Worm (Caenorhabditis elegans) whole organism, young adult: ENCODE measurements around the gene R02F2.6.

Source experiments
- B0035.1 ChIP-seq: sonication (generic microtip); optimal IDR thresholded peaks from 2 replicates; lab custom pipeline; 2016; ENCODE audit warnings: missing genetic modification characterization, mild to moderate bottlenecking, missing compliant biosample characterization, missing genotype, missing genetic modification reagents
- F33H1.4 ChIP-seq: fragments of 200-800 bp; sonication (Bioruptor generic); IDR thresholded peaks from 2 replicates; pipeline ENCODE4 v1.3.6; 2022; ENCODE audit warnings: missing genetic modification reagents, missing genetic modification characterization, missing compliant biosample characterization
- F39B2.1 ChIP-seq: fragments of 200-800 bp; sonication (Bioruptor generic); IDR thresholded peaks from 2 replicates; pipeline ENCODE4 v1.3.6; 2022; ENCODE audit warnings: missing genetic modification reagents, missing genetic modification characterization, missing compliant biosample characterization
- F57A8.1 ChIP-seq: fragments of 200-800 bp; sonication (Bioruptor generic); optimal IDR thresholded peaks from 2 replicates; lab custom pipeline; 2018; ENCODE audit warnings: mild to moderate bottlenecking, missing genetic modification characterization, moderate library complexity, missing compliant biosample characterization
- K11D2.4 ChIP-seq: fragments of 200-800 bp; sonication (Bioruptor generic); IDR thresholded peaks from 2 replicates; pipeline ENCODE4 v1.3.6; 2022; ENCODE audit warnings: missing genetic modification reagents, missing genetic modification characterization, missing compliant biosample characterization
- T07F8.4 ChIP-seq: sonication (generic microtip); optimal IDR thresholded peaks from 2 replicates; lab custom pipeline; 2016; ENCODE audit warnings: mild to moderate bottlenecking, missing genetic modification characterization, moderate library complexity, missing compliant biosample characterization
- T26A5.8 ChIP-seq: sonication (generic microtip); optimal IDR thresholded peaks from 2 replicates; lab custom pipeline; 2016; ENCODE audit warnings: missing genetic modification characterization, missing compliant biosample characterization
- Y67H2A.10 ChIP-seq: fragments of 200-800 bp; sonication (Bioruptor generic); conservative IDR thresholded peaks from 2 replicates; pipeline ENCODE4 v1.3.6; 2022; ENCODE audit warnings: missing genetic modification reagents, missing genetic modification characterization, missing compliant biosample characterization
- Y79H2A.3 ChIP-seq: fragments of 200-800 bp; sonication (Bioruptor generic); conservative IDR thresholded peaks from 2 replicates; pipeline ENCODE4 v1.3.6; 2022; ENCODE audit warnings: missing genetic modification reagents, missing genetic modification characterization, missing compliant biosample characterization
- akir-1 ChIP-seq: fragments of 200-800 bp; sonication (Bioruptor generic); optimal IDR thresholded peaks from 2 replicates; lab custom pipeline; 2018; ENCODE audit warnings: mild to moderate bottlenecking, missing genetic modification characterization, moderate library complexity, missing compliant biosample characterization
- aptf-2 ChIP-seq: fragments of 200-800 bp; sonication (Bioruptor generic); conservative IDR thresholded peaks from 2 replicates; pipeline ENCODE4 v1.3.6; 2022; ENCODE audit warnings: missing genetic modification reagents, missing genetic modification characterization, missing compliant biosample characterization
- atf-7 ChIP-seq: sonication (generic microtip); optimal IDR thresholded peaks from 2 replicates; lab custom pipeline; 2017; ENCODE audit warnings: mild to moderate bottlenecking, missing genetic modification characterization, missing compliant biosample characterization
- athp-1 ChIP-seq: sonication (generic microtip); optimal IDR thresholded peaks from 2 replicates; lab custom pipeline; 2017; ENCODE audit warnings: mild to moderate bottlenecking, missing genetic modification characterization, missing compliant biosample characterization
- attf-3 ChIP-seq: fragments of 200-800 bp; sonication (Bioruptor generic); conservative IDR thresholded peaks from 2 replicates; pipeline ENCODE4 v1.3.6; 2022; ENCODE audit warnings: missing genetic modification reagents, missing genetic modification characterization, missing compliant biosample characterization
- attf-5 ChIP-seq: fragments of 200-800 bp; sonication (Bioruptor generic); optimal IDR thresholded peaks from 2 replicates; lab custom pipeline; 2018; ENCODE audit warnings: mild to moderate bottlenecking, missing genetic modification characterization, missing compliant biosample characterization
- ceh-100 ChIP-seq: fragments of 200-800 bp; sonication (Bioruptor generic); IDR thresholded peaks from 2 replicates; pipeline ENCODE4 v1.3.6; 2022; ENCODE audit warnings: missing genetic modification reagents, missing genetic modification characterization, missing compliant biosample characterization
- ceh-79 ChIP-seq: sonication (generic microtip); optimal IDR thresholded peaks from 2 replicates; lab custom pipeline; 2017; ENCODE audit warnings: mild to moderate bottlenecking, missing genetic modification characterization, missing compliant biosample characterization
- ceh-91 ChIP-seq: fragments of 200-800 bp; sonication (Bioruptor generic); IDR thresholded peaks from 2 replicates; pipeline ENCODE4 v1.3.6; 2022; ENCODE audit warnings: missing genetic modification reagents, missing genetic modification characterization, missing compliant biosample characterization
- die-1 ChIP-seq: sonication (generic microtip); optimal IDR thresholded peaks from 2 replicates; lab custom pipeline; 2016; ENCODE audit warnings: missing genotype, mild to moderate bottlenecking, missing genetic modification characterization, missing compliant biosample characterization
- efl-1 ChIP-seq: fragments of 150-350 bp; optimal IDR thresholded peaks from 2 replicates; lab custom pipeline; 2014; ENCODE audit warnings: missing biosample characterization, missing genetic modification reagents, missing genetic modification characterization
- egl-44 ChIP-seq: fragments of 200-800 bp; sonication (Bioruptor generic); IDR thresholded peaks from 2 replicates; pipeline ENCODE4 v1.3.6; 2022; ENCODE audit warnings: missing genetic modification reagents, missing genetic modification characterization, missing compliant biosample characterization
- ekl-4 ChIP-seq: fragments of 200-800 bp; sonication (Bioruptor generic); IDR thresholded peaks from 2 replicates; pipeline ENCODE4 v1.3.6; 2022; ENCODE audit warnings: missing genetic modification reagents, missing genetic modification characterization, missing compliant biosample characterization
- gei-17 ChIP-seq: fragments of 200-800 bp; sonication (Bioruptor generic); optimal IDR thresholded peaks from 2 replicates; lab custom pipeline; 2018; ENCODE audit warnings: mild to moderate bottlenecking, missing genetic modification characterization, missing compliant biosample characterization
- him-1 ChIP-seq: sonication (generic microtip); optimal IDR thresholded peaks from 2 replicates; lab custom pipeline; 2016; ENCODE audit warnings: missing genotype, missing genetic modification reagents, missing genetic modification characterization, missing compliant biosample characterization
- hlh-26 ChIP-seq: fragments of 200-800 bp; sonication (Bioruptor generic); conservative IDR thresholded peaks from 2 replicates; pipeline ENCODE4 v1.3.6; 2022; ENCODE audit warnings: missing genetic modification reagents, missing genetic modification characterization, missing compliant biosample characterization
- hrde-1 ChIP-seq: sonication (generic microtip); optimal IDR thresholded peaks from 2 replicates; lab custom pipeline; 2016; ENCODE audit warnings: missing genetic modification characterization, mild to moderate bottlenecking, missing compliant biosample characterization, moderate library complexity, missing genotype, missing genetic modification reagents, borderline replicate concordance
- hsf-1 ChIP-seq: fragments of 200-800 bp; sonication (Bioruptor generic); IDR thresholded peaks from 2 replicates; pipeline ENCODE4 v1.3.6; 2022; ENCODE audit warnings: missing genetic modification reagents, missing genetic modification characterization, missing compliant biosample characterization
- let-607 ChIP-seq, 2 experiments: fragments of 200-800 bp in 1 of 2; sonication (Bioruptor generic) in 1 of 2; sonication (generic microtip) in 1 of 2; optimal IDR thresholded peaks; 2 replicates each; lab custom pipeline; 2016 to 2018; ENCODE audit warnings: mild to moderate bottlenecking in 2 of 2, missing compliant biosample characterization in 2 of 2, missing genetic modification characterization in 2 of 2, moderate library complexity in 2 of 2, missing genotype in 1 of 2
- lin-35 ChIP-seq, 3 experiments: fragments of 150-350 bp in 2 of 3; sonication (generic microtip) in 1 of 3; optimal IDR thresholded peaks; 2 replicates each; lab custom pipeline; 2014 to 2018; ENCODE audit warnings: missing biosample characterization in 3 of 3, missing genetic modification characterization in 3 of 3, missing genetic modification reagents in 3 of 3
- lin-54 ChIP-seq: fragments of 200-800 bp; sonication (Bioruptor generic); optimal IDR thresholded peaks from 2 replicates; lab custom pipeline; 2018; ENCODE audit warnings: mild to moderate bottlenecking, missing genetic modification characterization, missing compliant biosample characterization
- lsy-27 ChIP-seq: sonication (generic microtip); optimal IDR thresholded peaks from 2 replicates; lab custom pipeline; 2017; ENCODE audit warnings: missing genetic modification characterization, mild to moderate bottlenecking, missing compliant biosample characterization, antibody characterized with exemption, missing genotype, borderline replicate concordance; ENCODE audit not compliant: insufficient read depth
- madf-6 ChIP-seq: fragments of 200-800 bp; sonication (Bioruptor generic); IDR thresholded peaks from 2 replicates; pipeline ENCODE4 v1.3.6; 2022; ENCODE audit warnings: missing genetic modification reagents, missing genetic modification characterization, missing compliant biosample characterization
- madf-8 ChIP-seq: fragments of 200-800 bp; sonication (Bioruptor generic); conservative IDR thresholded peaks from 2 replicates; pipeline ENCODE4 v1.3.6; 2022; ENCODE audit warnings: missing genetic modification reagents, missing genetic modification characterization, missing compliant biosample characterization
- nfya-1 ChIP-seq: sonication (generic microtip); optimal IDR thresholded peaks from 2 replicates; lab custom pipeline; 2017; ENCODE audit warnings: antibody characterized with exemption, missing compliant biosample characterization, missing genetic modification characterization, borderline replicate concordance; ENCODE audit not compliant: insufficient read depth
- nhr-120 ChIP-seq: fragments of 200-800 bp; sonication (Bioruptor generic); IDR thresholded peaks from 2 replicates; pipeline ENCODE4 v1.3.6; 2022; ENCODE audit warnings: missing genetic modification characterization, missing compliant biosample characterization
- nhr-179 ChIP-seq: sonication (generic microtip); optimal IDR thresholded peaks from 2 replicates; lab custom pipeline; 2016; ENCODE audit warnings: mild to moderate bottlenecking, missing genetic modification characterization, missing compliant biosample characterization
- rcor-1 ChIP-seq: fragments of 200-800 bp; sonication (Bioruptor generic); IDR thresholded peaks from 2 replicates; pipeline ENCODE4 v1.3.6; 2022; ENCODE audit warnings: missing genetic modification reagents, missing genetic modification characterization, missing compliant biosample characterization
- rec-8 ChIP-seq, 2 experiments: sonication (generic microtip); optimal IDR thresholded peaks; 2 replicates each; lab custom pipeline; 2016; ENCODE audit warnings: mild to moderate bottlenecking in 2 of 2, missing genetic modification characterization in 2 of 2, missing genetic modification reagents in 2 of 2, missing genotype in 2 of 2, missing biosample characterization in 1 of 2, missing compliant biosample characterization in 1 of 2, moderate library complexity in 1 of 2
- rpc-1 ChIP-seq, 2 experiments: fragments of 150-350 bp in 1 of 2; sonication (generic microtip) in 1 of 2; optimal IDR thresholded peaks; 2 replicates each; lab custom pipeline; 2014 to 2018; ENCODE audit warnings: missing biosample characterization in 1 of 2, missing genetic modification characterization in 1 of 2, missing genetic modification reagents in 1 of 2, missing genotype in 1 of 2
- sea-2 ChIP-seq: fragments of 200-800 bp; sonication (Bioruptor generic); IDR thresholded peaks from 2 replicates; pipeline ENCODE4 v1.3.6; 2022; ENCODE audit warnings: missing genetic modification characterization, missing compliant biosample characterization
- somi-1 ChIP-seq: fragments of 200-800 bp; sonication (Bioruptor generic); optimal IDR thresholded peaks from 2 replicates; lab custom pipeline; 2018; ENCODE audit warnings: mild to moderate bottlenecking, missing genetic modification characterization, missing compliant biosample characterization
- tbx-9 ChIP-seq: sonication (generic microtip); optimal IDR thresholded peaks from 2 replicates; lab custom pipeline; 2016; ENCODE audit warnings: borderline replicate concordance, missing genetic modification characterization, inconsistent platforms, missing compliant biosample characterization
- ztf-3 ChIP-seq: fragments of 200-800 bp; sonication (Bioruptor generic); optimal IDR thresholded peaks from 2 replicates; lab custom pipeline; 2018; ENCODE audit warnings: mild to moderate bottlenecking, missing genetic modification characterization, missing compliant biosample characterization

R02F2.6 gene

DNA sequence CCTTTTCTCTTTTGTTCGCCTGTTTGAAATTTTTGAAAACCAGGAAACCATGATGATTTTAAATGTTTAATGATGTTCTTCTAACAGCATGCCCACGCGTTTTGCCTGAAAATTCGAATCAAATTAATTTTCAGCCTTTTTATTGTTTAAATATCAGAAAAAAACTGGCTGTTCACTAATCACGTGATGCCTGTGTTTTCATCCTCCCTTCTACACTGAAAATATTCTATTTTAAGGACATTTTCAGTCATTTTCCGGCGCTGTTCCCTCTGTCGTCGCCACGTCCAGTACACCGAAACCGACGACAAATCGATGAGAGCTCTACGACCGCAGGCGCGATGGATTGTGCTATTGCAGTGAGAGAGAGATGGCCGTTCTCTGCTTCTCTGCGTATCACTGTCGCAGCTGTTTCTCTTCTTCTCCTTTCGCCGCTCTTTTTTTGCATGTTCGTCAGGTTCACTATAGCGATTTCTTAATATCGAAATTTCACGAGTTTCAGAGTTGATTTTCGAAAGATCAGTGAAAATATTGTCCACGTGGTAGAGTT lies 28.9 kb downstream of the R02F2.6 start, which contains the start of gene F48E8.8 (continued):
- no peak for TF ChIP-seq rpc-1 (optimal IDR thresholded peaks at IDR 0.05; lab: Kevin White, UChicago)
- no peak for TF ChIP-seq rpc-1 (tag; optimal IDR thresholded peaks at IDR 0.05; lab: Kevin White, UChicago)
- TF ChIP-seq lin-54, result peak; percentile 51
- TF ChIP-seq K11D2.4 (GFP tag; lab: Robert Waterston, UW), result no peak
- TF ChIP-seq attf-3, result no peak
- TF ChIP-seq tbx-9 (tag; lab: Kevin White, UChicago), result no peak
- TF ChIP-seq ekl-4 (GFP tag; lab: Robert Waterston, UW), result no peak
- TF ChIP-seq Y67H2A.10 (GFP tag; lab: Robert Waterston, UW), result no peak
- TF ChIP-seq nfya-1 (tag; lab: Kevin White, UChicago), result no peak
- TF ChIP-seq F57A8.1 (GFP tag; lab: Kevin White, UChicago), result no peak
- TF ChIP-seq akir-1 (GFP tag; lab: Kevin White, UChicago), result no peak
- TF ChIP-seq him-1 (tag; lab: Kevin White, UChicago), result no peak
- peak in 1 of 3 experiments; percentile 43 for TF ChIP-seq lin-35 (GFP tag; optimal IDR thresholded peaks at IDR 0.05; lab: Kevin White, UChicago)
- TF ChIP-seq hrde-1, result no peak
- no peak for TF ChIP-seq aptf-2 (GFP tag; lab: Robert Waterston, UW)
- no peak for TF ChIP-seq ceh-79 (tag; lab: Kevin White, UChicago)
- no peak for TF ChIP-seq nhr-120 (GFP tag; lab: Robert Waterston, UW)
- TF ChIP-seq T07F8.4 (tag; lab: Kevin White, UChicago), result no peak
- no peak for TF ChIP-seq sea-2 (GFP tag; lab: Robert Waterston, UW)
- TF ChIP-seq egl-44 (GFP tag; lab: Robert Waterston, UW), result 0 out of 2 replicates have a peak, but pooled peaks have one; percentile 25
- no peak for TF ChIP-seq madf-8
- no peak for TF ChIP-seq rcor-1
- TF ChIP-seq lsy-27 (tag; lab: Kevin White, UChicago), result no peak
- no peak for TF ChIP-seq rec-8 (tag; optimal IDR thresholded peaks at IDR 0.05; lab: Kevin White, UChicago)
- no peak for TF ChIP-seq nhr-179 (tag; lab: Kevin White, UChicago)
- TF ChIP-seq hsf-1 (GFP tag; lab: Robert Waterston, UW), result no peak
- TF ChIP-seq hlh-26, result no peak
- no peak for TF ChIP-seq T26A5.8
- TF ChIP-seq B0035.1, result no peak
- no peak for TF ChIP-seq gei-17
- no peak for TF ChIP-seq F33H1.4 (GFP tag; lab: Robert Waterston, UW)
- TF ChIP-seq atf-7 (tag; lab: Kevin White, UChicago), result no peak
- no peak for TF ChIP-seq Y79H2A.3 (GFP tag; lab: Robert Waterston, UW)
- TF ChIP-seq ceh-100 (GFP tag; lab: Robert Waterston, UW), result no peak
- TF ChIP-seq ceh-91 (GFP tag; lab: Robert Waterston, UW), result no peak
- no peak for TF ChIP-seq F39B2.1 (GFP tag; lab: Robert Waterston, UW)
- TF ChIP-seq athp-1 (tag; lab: Kevin White, UChicago), result no peak
- TF ChIP-seq attf-5 (GFP tag; lab: Kevin White, UChicago), result peak; percentile 90
- no peak for TF ChIP-seq let-607 (tag; optimal IDR thresholded peaks at IDR 0.05; lab: Kevin White, UChicago)
- no peak for TF ChIP-seq efl-1 (GFP tag; lab: Kevin White, UChicago)
- TF ChIP-seq somi-1 (GFP tag; lab: Kevin White, UChicago), result no peak
- TF ChIP-seq die-1 (tag; lab: Kevin White, UChicago), result no peak
- TF ChIP-seq madf-6 (GFP tag; lab: Robert Waterston, UW), result no peak
- no peak for TF ChIP-seq ztf-3 (GFP tag; lab: Kevin White, UChicago)
- TF ChIP-seq, all 124 proteins: peak for 17
